Fruit fly (Drosophila melanogaster) whole organism, pupa: ENCODE data around the gene CG43078.

Experiments
- CG10348 ChIP-seq: fragments of 200-800 bp; sonication (Bioruptor generic); IDR thresholded peaks from 2 replicates; pipeline ENCODE4 v1.3.6; 2022; ENCODE audit warnings: missing biosample characterization, missing genetic modification characterization
- CG12605 ChIP-seq: fragments of 200-800 bp; sonication (Bioruptor generic); IDR thresholded peaks from 2 replicates; pipeline ENCODE4 v1.3.6; 2022; ENCODE audit warnings: missing biosample characterization, missing genetic modification characterization
- CG4496 ChIP-seq: fragments of 200-800 bp; sonication (Bioruptor generic); IDR thresholded peaks from 3 replicates; pipeline ENCODE4 v1.3.6; 2022; ENCODE audit warnings: missing biosample characterization, missing genetic modification characterization
- CG8159 ChIP-seq: fragments of 200-800 bp; sonication (Bioruptor generic); optimal IDR thresholded peaks from 3 replicates; lab custom pipeline; 2018; ENCODE audit warnings: missing biosample characterization, mild to moderate bottlenecking, missing genetic modification characterization, moderate library complexity
- CG9948 ChIP-seq: fragments of 200-800 bp; sonication (Bioruptor generic); optimal IDR thresholded peaks from 2 replicates; lab custom pipeline; 2018; ENCODE audit warnings: missing biosample characterization, mild to moderate bottlenecking, missing genetic modification characterization, moderate library complexity
- Ets98B ChIP-seq: fragments of 200-800 bp; sonication (Bioruptor generic); IDR thresholded peaks from 2 replicates; pipeline ENCODE4 v1.3.6; 2022; ENCODE audit warnings: missing biosample characterization, missing genetic modification characterization
- Pif1A ChIP-seq: fragments of 200-800 bp; sonication (Bioruptor generic); optimal IDR thresholded peaks from 3 replicates; lab custom pipeline; 2016; ENCODE audit warnings: missing biosample characterization, missing genetic modification characterization
- Pif1B ChIP-seq: fragments of 200-800 bp; sonication (Bioruptor generic); optimal IDR thresholded peaks from 3 replicates; lab custom pipeline; 2016; ENCODE audit warnings: missing biosample characterization, missing genetic modification characterization
- fd96Ca ChIP-seq: fragments of 200-800 bp; sonication (Bioruptor generic); IDR thresholded peaks from 3 replicates; pipeline ENCODE4 v1.3.6; 2022; ENCODE audit warnings: missing biosample characterization, missing genetic modification characterization
- gl ChIP-seq: fragments of 200-800 bp; sonication (Bioruptor generic); optimal IDR thresholded peaks from 2 replicates; lab custom pipeline; 2018; ENCODE audit warnings: missing biosample characterization, mild to moderate bottlenecking, missing genetic modification characterization
- rn ChIP-seq: fragments of 200-800 bp; sonication (Bioruptor generic); IDR thresholded peaks from 2 replicates; pipeline ENCODE4 v1.3.6; 2022; ENCODE audit warnings: missing biosample characterization, missing genetic modification characterization

dm6 chr3L:8528546-8528945, 48.1 kb upstream of the CG43078 start:
- no peak for TF ChIP-seq CG8159
- TF ChIP-seq Ets98B (GFP tag; lab: Robert Waterston, UW), result no peak
- TF ChIP-seq gl, result no peak
- no peak for TF ChIP-seq fd96Ca (GFP tag; lab: Robert Waterston, UW)
- TF ChIP-seq Pif1B (GFP tag; lab: Kevin White, UChicago), result no peak
- no peak for TF ChIP-seq Pif1A (GFP tag; lab: Kevin White, UChicago)
- no peak for TF ChIP-seq rn
- no peak for TF ChIP-seq CG9948 (tag; lab: Kevin White, UChicago)
- TF ChIP-seq CG10348 (GFP tag; lab: Robert Waterston, UW), result no peak
- no peak for TF ChIP-seq CG4496
- no peak for TF ChIP-seq CG12605
